Fruit fly (Drosophila melanogaster) whole organism, pupa: ENCODE measurements around the gene HP1c.

Experiments used
- CG10348 ChIP-seq: fragments of 200-800 bp; sonication (Bioruptor generic); IDR thresholded peaks from 2 replicates; pipeline ENCODE4 v1.3.6; 2022; ENCODE audit warnings: missing biosample characterization, missing genetic modification characterization
- CG13204 ChIP-seq: fragments of 200-800 bp; sonication (Bioruptor generic); optimal IDR thresholded peaks from 2 replicates; lab custom pipeline; 2018; ENCODE audit warnings: missing biosample characterization, mild to moderate bottlenecking, missing genetic modification characterization, moderate library complexity
- CG14655 ChIP-seq: fragments of 200-800 bp; sonication (Bioruptor generic); optimal IDR thresholded peaks from 3 replicates; lab custom pipeline; 2017; ENCODE audit warnings: mild to moderate bottlenecking, missing biosample characterization, missing genetic modification reagents, missing genetic modification characterization
- CG15710 ChIP-seq: fragments of 200-800 bp; sonication (Bioruptor generic); optimal IDR thresholded peaks from 2 replicates; lab custom pipeline; 2018; ENCODE audit warnings: missing biosample characterization, mild to moderate bottlenecking, missing genetic modification characterization, moderate library complexity
- CG34367 ChIP-seq: fragments of 200-800 bp; sonication (Bioruptor generic); optimal IDR thresholded peaks from 2 replicates; lab custom pipeline; 2018; ENCODE audit warnings: missing biosample characterization, mild to moderate bottlenecking, missing genetic modification characterization
- CG4496 ChIP-seq: fragments of 200-800 bp; sonication (Bioruptor generic); IDR thresholded peaks from 3 replicates; pipeline ENCODE4 v1.3.6; 2022; ENCODE audit warnings: missing biosample characterization, missing genetic modification characterization
- CG9948 ChIP-seq: fragments of 200-800 bp; sonication (Bioruptor generic); optimal IDR thresholded peaks from 2 replicates; lab custom pipeline; 2018; ENCODE audit warnings: missing biosample characterization, mild to moderate bottlenecking, missing genetic modification characterization, moderate library complexity
- D1 ChIP-seq: fragments of 200-800 bp; sonication (Bioruptor generic); optimal IDR thresholded peaks from 2 replicates; lab custom pipeline; 2018; ENCODE audit warnings: missing biosample characterization, mild to moderate bottlenecking, missing genetic modification characterization, moderate library complexity
- EcR ChIP-seq: fragments of 200-800 bp; sonication (Bioruptor generic); optimal IDR thresholded peaks from 3 replicates; lab custom pipeline; 2019; ENCODE audit warnings: missing biosample characterization, missing genetic modification characterization, mild to moderate bottlenecking, moderate library complexity, missing genetic modification reagents
- gl ChIP-seq: fragments of 200-800 bp; sonication (Bioruptor generic); optimal IDR thresholded peaks from 2 replicates; lab custom pipeline; 2018; ENCODE audit warnings: missing biosample characterization, mild to moderate bottlenecking, missing genetic modification characterization
- rn ChIP-seq: fragments of 200-800 bp; sonication (Bioruptor generic); IDR thresholded peaks from 2 replicates; pipeline ENCODE4 v1.3.6; 2022; ENCODE audit warnings: missing biosample characterization, missing genetic modification characterization

DNA sequence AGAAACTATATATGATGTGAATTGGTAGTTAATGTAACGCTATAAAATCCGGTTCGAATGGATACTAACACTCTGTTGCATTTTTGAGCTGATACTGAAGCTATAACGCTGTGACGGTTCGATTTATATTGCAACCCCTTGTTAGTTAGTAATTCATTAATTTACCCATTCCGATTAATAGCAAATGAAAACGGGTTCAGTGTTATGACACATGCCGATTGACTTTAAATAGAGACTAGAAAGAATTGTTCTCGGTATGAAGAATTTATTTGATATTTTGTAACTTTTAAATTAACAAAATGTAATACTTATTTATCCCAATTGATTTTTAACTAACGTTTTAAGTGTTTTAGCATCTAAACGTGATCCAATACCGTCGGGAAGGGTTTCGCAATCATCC lies 23.2 kb downstream of the HP1c start, which contains the start of gene CG43091:
- TF ChIP-seq CG34367 (no peak), CG9948 (no peak), CG14655 (GFP tag; lab: Kevin White, UChicago) (no peak), rn (GFP tag; lab: Robert Waterston, UW) (no peak), D1 (tag; lab: Kevin White, UChicago) (no peak), CG4496 (GFP tag; lab: Robert Waterston, UW) (no peak), EcR (no peak), CG15710 (no peak), CG13204 (GFP tag; lab: Kevin White, UChicago) (no peak), CG10348 (no peak), gl (no peak)
